Fruit fly (Drosophila melanogaster) whole organism, prepupa: ENCODE results near the gene robl62A.

ENCODE experiments used
- Blimp-1 ChIP-seq: fragments of 200-800 bp; sonication (Bioruptor generic); optimal IDR thresholded peaks from 3 replicates; lab custom pipeline; 2017; ENCODE audit warnings: missing biosample characterization, missing genetic modification characterization, mild to moderate bottlenecking, moderate library complexity, missing genetic modification reagents
- CG10631 ChIP-seq: fragments of 200-800 bp; sonication (Bioruptor generic); optimal IDR thresholded peaks from 2 replicates; lab custom pipeline; 2016; ENCODE audit warnings: missing biosample characterization, missing genetic modification characterization
- CG10669 ChIP-seq: fragments of 200-800 bp; sonication (Bioruptor generic); optimal IDR thresholded peaks from 3 replicates; lab custom pipeline; 2018; ENCODE audit warnings: missing biosample characterization, mild to moderate bottlenecking, missing genetic modification characterization, moderate library complexity
- CG11294 ChIP-seq: fragments of 200-800 bp; sonication (Bioruptor generic); IDR thresholded peaks from 2 replicates; pipeline ENCODE4 v1.3.6; 2022; ENCODE audit warnings: missing biosample characterization, missing genetic modification characterization
- CG11762 ChIP-seq: fragments of 200-800 bp; sonication (Bioruptor generic); optimal IDR thresholded peaks from 3 replicates; lab custom pipeline; 2016; ENCODE audit warnings: missing biosample characterization, missing genetic modification characterization; ENCODE audit not compliant: insufficient read depth
- CG11902 ChIP-seq: fragments of 200-800 bp; sonication (Bioruptor generic); optimal IDR thresholded peaks from 3 replicates; lab custom pipeline; 2016; ENCODE audit warnings: missing biosample characterization, missing genetic modification characterization
- CG15336 ChIP-seq: fragments of 200-800 bp; sonication (Bioruptor generic); IDR thresholded peaks from 2 replicates; pipeline ENCODE4 v1.3.6; 2022; ENCODE audit warnings: missing biosample characterization, missing genetic modification characterization
- CG1621 ChIP-seq: fragments of 200-800 bp; sonication (Bioruptor generic); optimal IDR thresholded peaks from 3 replicates; lab custom pipeline; 2018; ENCODE audit warnings: missing biosample characterization, mild to moderate bottlenecking, missing genetic modification characterization
- CG16779 ChIP-seq: fragments of 200-800 bp; sonication (Bioruptor generic); optimal IDR thresholded peaks from 3 replicates; lab custom pipeline; 2017; ENCODE audit warnings: missing biosample characterization, mild to moderate bottlenecking, missing genetic modification characterization
- CG3032 ChIP-seq: fragments of 200-800 bp; optimal IDR thresholded peaks from 2 replicates; lab custom pipeline; 2019; ENCODE audit warnings: missing biosample characterization, mild to moderate bottlenecking, missing genetic modification characterization, moderate library complexity
- CG31627 ChIP-seq: fragments of 200-800 bp; sonication (Bioruptor generic); optimal IDR thresholded peaks from 3 replicates; lab custom pipeline; 2016; ENCODE audit warnings: missing biosample characterization, missing genetic modification characterization
- CG32006 ChIP-seq: fragments of 200-800 bp; sonication (Bioruptor generic); optimal IDR thresholded peaks from 3 replicates; lab custom pipeline; 2017; ENCODE audit warnings: missing biosample characterization, mild to moderate bottlenecking, missing genetic modification characterization
- CG34406 ChIP-seq: fragments of 200-800 bp; sonication (Bioruptor generic); optimal IDR thresholded peaks from 3 replicates; lab custom pipeline; 2016; ENCODE audit warnings: missing biosample characterization, missing genetic modification characterization
- CG3919 ChIP-seq: fragments of 200-800 bp; sonication (Bioruptor generic); optimal IDR thresholded peaks from 3 replicates; lab custom pipeline; 2016; ENCODE audit warnings: missing biosample characterization, missing genetic modification characterization
- CG6792 ChIP-seq: fragments of 200-800 bp; sonication (Bioruptor generic); optimal IDR thresholded peaks from 3 replicates; lab custom pipeline; 2016; ENCODE audit warnings: missing biosample characterization, missing genetic modification characterization
- CG6854 ChIP-seq: fragments of 200-800 bp; sonication (Bioruptor generic); optimal IDR thresholded peaks from 2 replicates; lab custom pipeline; 2017; ENCODE audit warnings: missing biosample characterization, mild to moderate bottlenecking, missing genetic modification characterization
- CG8319 ChIP-seq: fragments of 200-800 bp; sonication (Bioruptor generic); optimal IDR thresholded peaks from 3 replicates; lab custom pipeline; 2016; ENCODE audit warnings: missing biosample characterization, missing genetic modification characterization
- CG8632 ChIP-seq: fragments of 200-800 bp; sonication (Bioruptor generic); optimal IDR thresholded peaks from 3 replicates; lab custom pipeline; 2016; ENCODE audit warnings: missing biosample characterization, missing genetic modification characterization
- CG9139 ChIP-seq: fragments of 200-800 bp; sonication (Bioruptor generic); optimal IDR thresholded peaks from 3 replicates; lab custom pipeline; 2017; ENCODE audit warnings: missing biosample characterization, mild to moderate bottlenecking, missing genetic modification characterization
- Eip75B ChIP-seq: fragments of 200-800 bp; sonication (Bioruptor generic); optimal IDR thresholded peaks from 3 replicates; lab custom pipeline; 2016; ENCODE audit warnings: missing biosample characterization, missing genetic modification characterization
- Eip78C ChIP-seq: fragments of 200-800 bp; sonication (Bioruptor generic); peaks from one replicate; lab custom pipeline; 2016; ENCODE audit warnings: missing biosample characterization, missing genetic modification characterization
- Ets21C ChIP-seq: fragments of 200-800 bp; sonication (Bioruptor generic); optimal IDR thresholded peaks from 3 replicates; lab custom pipeline; 2016; ENCODE audit warnings: missing biosample characterization, missing genetic modification characterization
- Ets96B ChIP-seq: fragments of 200-800 bp; optimal IDR thresholded peaks from 2 replicates; lab custom pipeline; 2019; ENCODE audit warnings: missing biosample characterization, mild to moderate bottlenecking, missing genetic modification characterization, moderate library complexity
- Hr39 ChIP-seq: fragments of 200-800 bp; sonication (Bioruptor generic); optimal IDR thresholded peaks from 2 replicates; lab custom pipeline; 2016; ENCODE audit warnings: missing biosample characterization, missing genetic modification characterization
- Hr4 ChIP-seq: fragments of 200-800 bp; sonication (Bioruptor generic); optimal IDR thresholded peaks from 3 replicates; lab custom pipeline; 2016; ENCODE audit warnings: missing biosample characterization, missing genetic modification characterization
- Lpt ChIP-seq: fragments of 200-800 bp; sonication (Bioruptor generic); optimal IDR thresholded peaks from 3 replicates; lab custom pipeline; 2016; ENCODE audit warnings: missing biosample characterization, missing genetic modification characterization
- Met ChIP-seq: fragments of 200-800 bp; sonication (Bioruptor generic); optimal IDR thresholded peaks from 3 replicates; lab custom pipeline; 2016; ENCODE audit warnings: missing biosample characterization, missing genetic modification characterization
- OdsH ChIP-seq: fragments of 200-800 bp; sonication (Bioruptor generic); optimal IDR thresholded peaks from 3 replicates; lab custom pipeline; 2016; ENCODE audit warnings: missing biosample characterization, missing genetic modification characterization
- Smox ChIP-seq: fragments of 200-800 bp; sonication (Bioruptor generic); optimal IDR thresholded peaks from 3 replicates; lab custom pipeline; 2016; ENCODE audit warnings: missing biosample characterization, missing genetic modification characterization
- Sox102F ChIP-seq: fragments of 200-800 bp; sonication (Bioruptor generic); optimal IDR thresholded peaks from 2 replicates; lab custom pipeline; 2016; ENCODE audit warnings: missing biosample characterization, mild to moderate bottlenecking, missing genetic modification characterization
- Sox14 ChIP-seq: fragments of 200-800 bp; sonication (Bioruptor generic); optimal IDR thresholded peaks from 3 replicates; lab custom pipeline; 2016; ENCODE audit warnings: missing biosample characterization, missing genetic modification characterization
- Sox15 ChIP-seq: fragments of 200-800 bp; sonication (Bioruptor generic); optimal IDR thresholded peaks from 3 replicates; lab custom pipeline; 2016; ENCODE audit warnings: missing biosample characterization, missing genetic modification characterization
- achi ChIP-seq: fragments of 200-800 bp; sonication (Bioruptor generic); optimal IDR thresholded peaks from 3 replicates; lab custom pipeline; 2016; ENCODE audit warnings: missing biosample characterization, missing genetic modification characterization
- cyc ChIP-seq: fragments of 200-800 bp; sonication (Bioruptor generic); optimal IDR thresholded peaks from 3 replicates; lab custom pipeline; 2016; ENCODE audit warnings: missing biosample characterization, missing genetic modification characterization
- dac ChIP-seq: fragments of 200-800 bp; sonication (Bioruptor generic); optimal IDR thresholded peaks from 2 replicates; lab custom pipeline; 2017; ENCODE audit warnings: missing biosample characterization, mild to moderate bottlenecking, missing genetic modification characterization
- dsx ChIP-seq: fragments of 200-800 bp; optimal IDR thresholded peaks from 3 replicates; lab custom pipeline; 2019; ENCODE audit warnings: missing biosample characterization, mild to moderate bottlenecking, missing genetic modification characterization, moderate library complexity; ENCODE audit not compliant: poor library complexity, severe bottlenecking
- eg ChIP-seq: fragments of 200-800 bp; sonication (Bioruptor generic); IDR thresholded peaks from 3 replicates; pipeline ENCODE4 v1.3.6; 2022; ENCODE audit warnings: missing biosample characterization, missing genetic modification characterization
- fd59A ChIP-seq: fragments of 200-800 bp; sonication (Bioruptor generic); optimal IDR thresholded peaks from 2 replicates; lab custom pipeline; 2017; ENCODE audit warnings: missing biosample characterization, mild to moderate bottlenecking, missing genetic modification characterization, missing genetic modification reagents
- fd85E ChIP-seq: fragments of 200-800 bp; sonication (Bioruptor generic); optimal IDR thresholded peaks from 3 replicates; lab custom pipeline; 2016; ENCODE audit warnings: missing biosample characterization, missing genetic modification characterization
- fkh ChIP-seq: fragments of 200-800 bp; sonication (Bioruptor generic); optimal IDR thresholded peaks from 3 replicates; lab custom pipeline; 2017; ENCODE audit warnings: missing biosample characterization, mild to moderate bottlenecking, missing genetic modification characterization, moderate library complexity
- lz ChIP-seq: fragments of 200-800 bp; sonication (Bioruptor generic); optimal IDR thresholded peaks from 3 replicates; lab custom pipeline; 2016; ENCODE audit warnings: missing biosample characterization, missing genetic modification characterization
- net ChIP-seq: fragments of 200-800 bp; sonication (Bioruptor generic); optimal IDR thresholded peaks from 3 replicates; lab custom pipeline; 2016; ENCODE audit warnings: missing biosample characterization, missing genetic modification characterization
- pdm3 ChIP-seq: fragments of 200-800 bp; sonication (Bioruptor generic); optimal IDR thresholded peaks from 3 replicates; lab custom pipeline; 2016; ENCODE audit warnings: missing biosample characterization, missing genetic modification characterization
- salr ChIP-seq, 2 experiments: fragments of 200-800 bp; sonication (Bioruptor generic); optimal IDR thresholded peaks; 3 replicates each; lab custom pipeline; 2016 to 2018; ENCODE audit warnings: missing biosample characterization in 2 of 2, missing genetic modification characterization in 2 of 2, mild to moderate bottlenecking in 1 of 2
- spab ChIP-seq: fragments of 200-800 bp; sonication (Bioruptor generic); optimal IDR thresholded peaks from 2 replicates; lab custom pipeline; 2017; ENCODE audit warnings: missing biosample characterization, mild to moderate bottlenecking, missing genetic modification characterization, missing genetic modification reagents
- svp ChIP-seq: fragments of 200-800 bp; sonication (Bioruptor generic); peaks from one replicate; lab custom pipeline; 2016; ENCODE audit warnings: missing biosample characterization, missing genetic modification characterization
- topi ChIP-seq: fragments of 200-800 bp; sonication (Bioruptor generic); optimal IDR thresholded peaks from 3 replicates; lab custom pipeline; 2016; ENCODE audit warnings: missing biosample characterization, missing genetic modification characterization

Gene robl62A

dm6 chr3L:1463547-1463946 is 13.9 kb upstream of the robl62A start, which contains the start of gene rho (continued):
- TF ChIP-seq salr (GFP tag; optimal IDR thresholded peaks at IDR 0.05; lab: Kevin White, UChicago) (no peak), CG11762 (GFP tag; lab: Kevin White, UChicago) (no peak), CG3919 (GFP tag; lab: Kevin White, UChicago) (peak; percentile 34), dsx (GFP tag; lab: Kevin White, UChicago) (peak; percentile 85), Lpt (GFP tag; lab: Kevin White, UChicago) (peak; percentile 12), pdm3 (GFP tag; lab: Kevin White, UChicago) (peak; percentile 15), net (GFP tag; lab: Kevin White, UChicago) (peak; percentile 39), CG10669 (GFP tag; lab: Kevin White, UChicago) (peak; percentile 17), Blimp-1 (GFP tag; lab: Kevin White, UChicago) (peak; percentile 14), CG8319 (no peak), dac (GFP tag; lab: Kevin White, UChicago) (no peak), Eip78C (GFP tag; lab: Kevin White, UChicago) (peak; percentile 71), spab (GFP tag; lab: Kevin White, UChicago) (no peak), CG11294 (GFP tag; lab: Robert Waterston, UW) (peak; percentile 19; the same call in 1 of the 2 replicates), CG1621 (tag; lab: Kevin White, UChicago) (peak; percentile 59), CG9139 (peak; percentile 57), Hr4 (GFP tag; lab: Kevin White, UChicago) (no peak)

dm6 chr3L:1464465-1464864 is 13.0 kb upstream of the robl62A start:
- TF ChIP-seq Hr4 (GFP tag; lab: Kevin White, UChicago) = peak; percentile 81
- TF ChIP-seq Sox15 (GFP tag; lab: Kevin White, UChicago) = peak; percentile 30
- peak; percentile 67 for TF ChIP-seq OdsH (GFP tag; lab: Kevin White, UChicago)
- TF ChIP-seq lz (GFP tag; lab: Kevin White, UChicago) = peak; percentile 38
- peak; percentile 46 for TF ChIP-seq CG31627 (GFP tag; lab: Kevin White, UChicago)
- peak; percentile 57 for TF ChIP-seq achi (GFP tag; lab: Kevin White, UChicago)
- TF ChIP-seq Sox102F (GFP tag; lab: Kevin White, UChicago) = peak; percentile 52
- TF ChIP-seq CG6854 (GFP tag; lab: Kevin White, UChicago) = no peak
- peak; percentile 48 for TF ChIP-seq CG6792 (GFP tag; lab: Kevin White, UChicago)
- TF ChIP-seq Eip78C (GFP tag; lab: Kevin White, UChicago) = peak; percentile 87
- TF ChIP-seq svp = peak; percentile 72
- TF ChIP-seq fd59A (GFP tag; lab: Kevin White, UChicago) = peak; percentile 5
- TF ChIP-seq dsx (GFP tag; lab: Kevin White, UChicago) = no peak
- TF ChIP-seq CG9139 = no peak
- TF ChIP-seq CG15336 (GFP tag; lab: Robert Waterston, UW) = peak; percentile 68
- peak; percentile 71 for TF ChIP-seq net (GFP tag; lab: Kevin White, UChicago)
- peak; percentile 48 for TF ChIP-seq Smox (GFP tag; lab: Kevin White, UChicago)
- TF ChIP-seq CG3032 (tag; lab: Kevin White, UChicago) = peak; percentile 46
- TF ChIP-seq CG3919 (GFP tag; lab: Kevin White, UChicago) = peak; percentile 50
- TF ChIP-seq CG11762 (GFP tag; lab: Kevin White, UChicago) = no peak
- TF ChIP-seq Ets96B (tag; lab: Kevin White, UChicago) = peak; percentile 1
- TF ChIP-seq topi (GFP tag; lab: Kevin White, UChicago) = peak; percentile 42
- peak; percentile 9 for TF ChIP-seq Eip75B (GFP tag; lab: Kevin White, UChicago)
- TF ChIP-seq CG11902 = no peak
- peak; percentile 55; the same call in 1 of the 3 replicates for TF ChIP-seq eg (GFP tag; lab: Robert Waterston, UW)
- peak in 1 of 2 experiments; percentile 12 for TF ChIP-seq salr (GFP tag; optimal IDR thresholded peaks at IDR 0.05; lab: Kevin White, UChicago)
- no peak for TF ChIP-seq fd85E (GFP tag; lab: Kevin White, UChicago)
- TF ChIP-seq Blimp-1 (GFP tag; lab: Kevin White, UChicago) = no peak
- peak; percentile 62 for TF ChIP-seq Lpt (GFP tag; lab: Kevin White, UChicago)
- no peak for TF ChIP-seq fkh (GFP tag; lab: Kevin White, UChicago)
- peak; percentile 40; the same call in 1 of the 2 replicates for TF ChIP-seq CG11294 (GFP tag; lab: Robert Waterston, UW)
- peak; percentile 51 for TF ChIP-seq CG8632 (GFP tag; lab: Kevin White, UChicago)
- peak; percentile 33 for TF ChIP-seq Hr39 (GFP tag; lab: Kevin White, UChicago)
- TF ChIP-seq Ets21C (GFP tag; lab: Kevin White, UChicago) = peak; percentile 17
- peak; percentile 17 for TF ChIP-seq CG10669 (GFP tag; lab: Kevin White, UChicago)
- peak; percentile 42 for TF ChIP-seq Sox14 (GFP tag; lab: Kevin White, UChicago)
- peak; percentile 83 for TF ChIP-seq CG32006 (GFP tag; lab: Kevin White, UChicago)
- TF ChIP-seq CG8319 = no peak
- TF ChIP-seq CG34406 (GFP tag; lab: Kevin White, UChicago) = peak; percentile 44
- peak; percentile 53 for TF ChIP-seq dac (GFP tag; lab: Kevin White, UChicago)
- TF ChIP-seq CG16779 (tag; lab: Kevin White, UChicago) = no peak
- TF ChIP-seq CG10631 = peak; percentile 47
- peak; percentile 58 for TF ChIP-seq Met
- peak; percentile 40 for TF ChIP-seq cyc (GFP tag; lab: Kevin White, UChicago)
